Fruit fly (Drosophila melanogaster) S2 (cell line): ENCODE data around the gene TwdlZ.

Experiments used
- CG8478 ChIP-seq: fragments of >200 bp; optimal IDR thresholded peaks from 2 replicates; lab custom pipeline; 2018
- CTCF ChIP-seq, 2 experiments: fragments of >200 bp; optimal IDR thresholded peaks; 2 replicates each; lab custom pipeline; 2018

DNA sequence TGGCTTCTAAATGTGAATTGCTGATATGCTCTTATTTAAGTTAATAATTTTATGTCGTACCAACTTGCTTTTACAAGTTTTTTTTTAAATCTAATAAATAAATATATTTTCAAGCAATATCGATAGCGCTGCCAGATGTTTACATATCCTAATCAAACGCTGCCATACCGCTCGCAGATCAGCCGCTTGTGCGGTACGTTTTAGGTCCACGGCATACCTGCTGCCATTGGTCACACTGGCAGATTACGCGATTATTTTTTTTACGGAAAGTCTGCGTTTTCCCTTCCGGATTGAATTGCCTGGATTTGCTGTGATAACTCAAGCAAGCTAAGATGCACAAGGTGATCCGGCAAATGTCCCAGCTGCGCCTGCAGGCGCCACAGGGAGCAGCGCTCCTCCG lies 45.8 kb downstream of the TwdlZ start, which contains the start of gene mRpL22:
- TF ChIP-seq CG8478 = no peak
- peak in 1 of 2 experiments; percentile 31 for TF ChIP-seq CTCF (optimal IDR thresholded peaks at IDR 0.05; lab: Kevin White, UChicago)
